Fruit fly (Drosophila melanogaster) whole organism, pupa: Measurements from ENCODE around the gene CG34251.

Source experiments
- CG10348 ChIP-seq: fragments of 200-800 bp; sonication (Bioruptor generic); IDR thresholded peaks from 2 replicates; pipeline ENCODE4 v1.3.6; 2022; ENCODE audit warnings: missing biosample characterization, missing genetic modification characterization
- CG12605 ChIP-seq: fragments of 200-800 bp; sonication (Bioruptor generic); IDR thresholded peaks from 2 replicates; pipeline ENCODE4 v1.3.6; 2022; ENCODE audit warnings: missing biosample characterization, missing genetic modification characterization
- CG13204 ChIP-seq: fragments of 200-800 bp; sonication (Bioruptor generic); optimal IDR thresholded peaks from 2 replicates; lab custom pipeline; 2018; ENCODE audit warnings: missing biosample characterization, mild to moderate bottlenecking, missing genetic modification characterization, moderate library complexity
- CG14655 ChIP-seq: fragments of 200-800 bp; sonication (Bioruptor generic); optimal IDR thresholded peaks from 3 replicates; lab custom pipeline; 2017; ENCODE audit warnings: mild to moderate bottlenecking, missing biosample characterization, missing genetic modification reagents, missing genetic modification characterization
- CG15710 ChIP-seq: fragments of 200-800 bp; sonication (Bioruptor generic); optimal IDR thresholded peaks from 2 replicates; lab custom pipeline; 2018; ENCODE audit warnings: missing biosample characterization, mild to moderate bottlenecking, missing genetic modification characterization, moderate library complexity
- CG17806 ChIP-seq: fragments of 200-800 bp; sonication (Bioruptor generic); optimal IDR thresholded peaks from 2 replicates; lab custom pipeline; 2018; ENCODE audit warnings: missing biosample characterization, mild to moderate bottlenecking, missing genetic modification characterization, moderate library complexity
- CG32121 ChIP-seq: fragments of 200-800 bp; sonication (Bioruptor generic); IDR thresholded peaks from 2 replicates; pipeline ENCODE4 v1.3.6; 2022; ENCODE audit warnings: missing biosample characterization, missing genetic modification characterization
- CG34367 ChIP-seq: fragments of 200-800 bp; sonication (Bioruptor generic); optimal IDR thresholded peaks from 2 replicates; lab custom pipeline; 2018; ENCODE audit warnings: missing biosample characterization, mild to moderate bottlenecking, missing genetic modification characterization
- CG4496 ChIP-seq: fragments of 200-800 bp; sonication (Bioruptor generic); IDR thresholded peaks from 3 replicates; pipeline ENCODE4 v1.3.6; 2022; ENCODE audit warnings: missing biosample characterization, missing genetic modification characterization
- CG8159 ChIP-seq: fragments of 200-800 bp; sonication (Bioruptor generic); optimal IDR thresholded peaks from 3 replicates; lab custom pipeline; 2018; ENCODE audit warnings: missing biosample characterization, mild to moderate bottlenecking, missing genetic modification characterization, moderate library complexity
- CG8301 ChIP-seq: fragments of 200-800 bp; sonication (Bioruptor generic); optimal IDR thresholded peaks from 2 replicates; lab custom pipeline; 2018; ENCODE audit warnings: missing biosample characterization, mild to moderate bottlenecking, missing genetic modification characterization
- CG9948 ChIP-seq: fragments of 200-800 bp; sonication (Bioruptor generic); optimal IDR thresholded peaks from 2 replicates; lab custom pipeline; 2018; ENCODE audit warnings: missing biosample characterization, mild to moderate bottlenecking, missing genetic modification characterization, moderate library complexity
- D1 ChIP-seq: fragments of 200-800 bp; sonication (Bioruptor generic); optimal IDR thresholded peaks from 2 replicates; lab custom pipeline; 2018; ENCODE audit warnings: missing biosample characterization, mild to moderate bottlenecking, missing genetic modification characterization, moderate library complexity
- EcR ChIP-seq: fragments of 200-800 bp; sonication (Bioruptor generic); optimal IDR thresholded peaks from 3 replicates; lab custom pipeline; 2019; ENCODE audit warnings: missing biosample characterization, missing genetic modification characterization, mild to moderate bottlenecking, moderate library complexity, missing genetic modification reagents
- Ets98B ChIP-seq: fragments of 200-800 bp; sonication (Bioruptor generic); IDR thresholded peaks from 2 replicates; pipeline ENCODE4 v1.3.6; 2022; ENCODE audit warnings: missing biosample characterization, missing genetic modification characterization
- Pif1A ChIP-seq: fragments of 200-800 bp; sonication (Bioruptor generic); optimal IDR thresholded peaks from 3 replicates; lab custom pipeline; 2016; ENCODE audit warnings: missing biosample characterization, missing genetic modification characterization
- Pif1B ChIP-seq: fragments of 200-800 bp; sonication (Bioruptor generic); optimal IDR thresholded peaks from 3 replicates; lab custom pipeline; 2016; ENCODE audit warnings: missing biosample characterization, missing genetic modification characterization
- Snoo ChIP-seq: fragments of 200-800 bp; sonication (Bioruptor generic); optimal IDR thresholded peaks from 3 replicates; lab custom pipeline; 2017; ENCODE audit warnings: missing biosample characterization, mild to moderate bottlenecking, missing genetic modification characterization, inconsistent platforms
- fd96Ca ChIP-seq: fragments of 200-800 bp; sonication (Bioruptor generic); IDR thresholded peaks from 3 replicates; pipeline ENCODE4 v1.3.6; 2022; ENCODE audit warnings: missing biosample characterization, missing genetic modification characterization
- gl ChIP-seq: fragments of 200-800 bp; sonication (Bioruptor generic); optimal IDR thresholded peaks from 2 replicates; lab custom pipeline; 2018; ENCODE audit warnings: missing biosample characterization, mild to moderate bottlenecking, missing genetic modification characterization
- rn ChIP-seq: fragments of 200-800 bp; sonication (Bioruptor generic); IDR thresholded peaks from 2 replicates; pipeline ENCODE4 v1.3.6; 2022; ENCODE audit warnings: missing biosample characterization, missing genetic modification characterization

CG34251 gene

dm6 chr3L:17654668-17655050, 16.8 kb upstream of the CG34251 start:
- TF ChIP-seq CG14655 (GFP tag; lab: Kevin White, UChicago), result no peak
- no peak for TF ChIP-seq fd96Ca (GFP tag; lab: Robert Waterston, UW)
- TF ChIP-seq CG13204 (GFP tag; lab: Kevin White, UChicago), result no peak
- no peak for TF ChIP-seq gl (tag; lab: Kevin White, UChicago)
- no peak for TF ChIP-seq CG8301 (tag; lab: Kevin White, UChicago)
- TF ChIP-seq EcR (GFP tag; lab: Kevin White, UChicago), result no peak
- no peak for TF ChIP-seq CG10348 (GFP tag; lab: Robert Waterston, UW)
- TF ChIP-seq CG8159 (tag; lab: Kevin White, UChicago), result no peak
- TF ChIP-seq CG12605 (GFP tag; lab: Robert Waterston, UW), result no peak
- no peak for TF ChIP-seq CG9948
- TF ChIP-seq Pif1A (GFP tag; lab: Kevin White, UChicago), result no peak
- TF ChIP-seq CG4496 (GFP tag; lab: Robert Waterston, UW), result no peak
- no peak for TF ChIP-seq Snoo
- TF ChIP-seq CG32121 (GFP tag; lab: Robert Waterston, UW), result no peak
- TF ChIP-seq CG17806 (tag; lab: Kevin White, UChicago), result no peak
- no peak for TF ChIP-seq rn (GFP tag; lab: Robert Waterston, UW)
- TF ChIP-seq CG15710 (tag; lab: Kevin White, UChicago), result no peak
- no peak for TF ChIP-seq Ets98B (GFP tag; lab: Robert Waterston, UW)
- TF ChIP-seq, all 21 proteins: peak for 0

dm6 chr3L:17655837-17656308, 15.5 kb upstream of the CG34251 start:
- TF ChIP-seq Ets98B (GFP tag; lab: Robert Waterston, UW) (0 out of 2 replicates have a peak, but pooled peaks have one; percentile 25), CG12605 (GFP tag; lab: Robert Waterston, UW) (no peak), Snoo (peak; percentile 2), CG15710 (tag; lab: Kevin White, UChicago) (no peak)
- TF ChIP-seq, all 21 proteins: peak for 2

dm6 chr3L:17656716-17657395, 14.6 kb upstream of the CG34251 start:
- TF ChIP-seq Pif1A (GFP tag; lab: Kevin White, UChicago) (no peak), CG32121 (GFP tag; lab: Robert Waterston, UW) (0 out of 2 replicates have a peak, but pooled peaks have one; percentile 16)

dm6 chr3L:17657728-17658379, 13.6 kb upstream of the CG34251 start:
- peak; percentile 85 for TF ChIP-seq CG34367 (tag; lab: Kevin White, UChicago)
- peak; percentile 89 for TF ChIP-seq CG8159 (tag; lab: Kevin White, UChicago)
- peak; percentile 63 for TF ChIP-seq CG13204 (GFP tag; lab: Kevin White, UChicago)
- peak; percentile 70; the same call in 1 of the 2 replicates for TF ChIP-seq CG12605 (GFP tag; lab: Robert Waterston, UW)
- TF ChIP-seq CG14655 (GFP tag; lab: Kevin White, UChicago), result peak; percentile 89
- TF ChIP-seq CG9948, result peak; percentile 90
- TF ChIP-seq Ets98B (GFP tag; lab: Robert Waterston, UW), result peak; percentile 75
- TF ChIP-seq CG4496 (GFP tag; lab: Robert Waterston, UW), result peak; percentile 85
- peak; percentile 68 for TF ChIP-seq D1 (tag; lab: Kevin White, UChicago)
- peak; percentile 96 for TF ChIP-seq EcR (GFP tag; lab: Kevin White, UChicago)
- TF ChIP-seq gl (tag; lab: Kevin White, UChicago), result peak; percentile 55
- peak; percentile 82 for TF ChIP-seq Pif1B (GFP tag; lab: Kevin White, UChicago)
- peak; percentile 84 for TF ChIP-seq CG17806 (tag; lab: Kevin White, UChicago)
- TF ChIP-seq Snoo, result peak; percentile 58
- peak; percentile 88 for TF ChIP-seq CG8301 (tag; lab: Kevin White, UChicago)
- peak; percentile 88 for TF ChIP-seq CG15710 (tag; lab: Kevin White, UChicago)
- TF ChIP-seq Pif1A (GFP tag; lab: Kevin White, UChicago), result peak; percentile 78
- TF ChIP-seq fd96Ca (GFP tag; lab: Robert Waterston, UW), result peak; percentile 83; the same call in 2 of the 3 replicates
- peak; percentile 54; the same call in 1 of the 2 replicates for TF ChIP-seq CG32121 (GFP tag; lab: Robert Waterston, UW)
- TF ChIP-seq rn (GFP tag; lab: Robert Waterston, UW), result peak; percentile 54; the same call in 1 of the 2 replicates
- TF ChIP-seq CG10348 (GFP tag; lab: Robert Waterston, UW), result no peak

dm6 chr3L:17658423-17659267, 12.8 kb upstream of the CG34251 start:
- TF ChIP-seq CG9948 (peak; percentile 30), Snoo (peak; percentile 34), EcR (GFP tag; lab: Kevin White, UChicago) (no peak), CG32121 (GFP tag; lab: Robert Waterston, UW) (peak; percentile 66), Pif1A (GFP tag; lab: Kevin White, UChicago) (peak; percentile 56), gl (tag; lab: Kevin White, UChicago) (no peak), CG34367 (tag; lab: Kevin White, UChicago) (no peak), fd96Ca (GFP tag; lab: Robert Waterston, UW) (peak; percentile 86; the same call in 2 of the 3 replicates), Pif1B (GFP tag; lab: Kevin White, UChicago) (peak; percentile 44), CG13204 (GFP tag; lab: Kevin White, UChicago) (no peak), CG12605 (GFP tag; lab: Robert Waterston, UW) (peak; percentile 76), rn (GFP tag; lab: Robert Waterston, UW) (peak; percentile 49; the same call in 1 of the 2 replicates), CG14655 (GFP tag; lab: Kevin White, UChicago) (peak; percentile 57), CG8301 (tag; lab: Kevin White, UChicago) (peak; percentile 62), CG4496 (GFP tag; lab: Robert Waterston, UW) (peak; percentile 87), D1 (tag; lab: Kevin White, UChicago) (no peak), CG15710 (tag; lab: Kevin White, UChicago) (peak; percentile 17), CG17806 (tag; lab: Kevin White, UChicago) (peak; percentile 47), Ets98B (GFP tag; lab: Robert Waterston, UW) (peak; percentile 89), CG10348 (GFP tag; lab: Robert Waterston, UW) (peak; percentile 49; the same call in 1 of the 2 replicates), CG8159 (tag; lab: Kevin White, UChicago) (no peak)
